Worm (Caenorhabditis elegans): ENCODE measurements around the gene ebp-2.

DNA sequence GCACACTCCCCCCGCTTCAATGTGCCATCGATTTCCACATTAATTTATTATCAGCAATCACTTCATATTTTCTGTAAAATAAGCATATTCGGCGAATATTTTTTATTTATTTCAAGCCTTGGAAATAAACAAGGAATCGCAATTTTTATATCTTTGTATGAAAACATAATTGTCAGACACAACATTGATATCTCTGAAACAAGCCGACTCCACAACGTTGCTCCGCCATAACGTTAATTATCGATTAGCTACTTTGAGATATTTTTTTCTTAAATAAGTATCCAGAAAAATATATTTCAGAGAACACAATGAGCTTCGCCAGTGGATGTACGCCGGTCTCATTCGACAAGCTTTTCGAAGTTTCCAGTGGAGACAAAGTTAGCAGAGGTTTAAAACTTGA is 1.3 kb downstream of the ebp-2 start, which contains the start of gene adbp-1:
- TF ChIP-seq flt-1 (GFP tag; IDR thresholded peaks at IDR 0.05) (no peak), cog-1 (tag; optimal IDR thresholded peaks at IDR 0.05) (no peak), ztf-23 (GFP tag; IDR thresholded peaks at IDR 0.05) (no peak), T22C8.4 (GFP tag; IDR thresholded peaks at IDR 0.05) (no peak), med-1 (GFP tag; optimal IDR thresholded peaks at IDR 0.05; ENCODE audit: insufficient read depth) (no peak), ref-1 (GFP tag; conservative IDR thresholded peaks at IDR 0.05) (no peak), ztf-29 (GFP tag; IDR thresholded peaks at IDR 0.05) (no peak), klf-2 (GFP tag; conservative IDR thresholded peaks at IDR 0.05) (no peak)

Measured in whole organism, midembryonic.